Worm (Caenorhabditis elegans) whole organism, L4 larva: Measurements from ENCODE around the gene F53A3.1.
A peak's percentile ranks its signal among the peaks of the same experiment; 100 is the strongest.

Source experiments
- F26F4.8 ChIP-seq: fragments of 200-800 bp; sonication (Bioruptor generic); conservative IDR thresholded peaks from 2 replicates; pipeline ENCODE4 v1.3.6; 2022; ENCODE audit warnings: missing genetic modification characterization, missing compliant biosample characterization
- F49E8.2 ChIP-seq: sonication (generic microtip); optimal IDR thresholded peaks from 2 replicates; lab custom pipeline; 2016; ENCODE audit warnings: missing compliant biosample characterization, mild to moderate bottlenecking, missing genetic modification characterization, borderline replicate concordance
- R02D3.7 ChIP-seq: fragments of 150-350 bp; sonication (generic microtip); optimal IDR thresholded peaks from 3 replicates; lab custom pipeline; 2014; ENCODE audit warnings: missing biosample characterization, missing genetic modification characterization
- T20F7.1 ChIP-seq: fragments of 200-800 bp; sonication (Bioruptor generic); optimal IDR thresholded peaks from 2 replicates; lab custom pipeline; 2018; ENCODE audit warnings: mild to moderate bottlenecking, missing genetic modification characterization, missing compliant biosample characterization
- T26A8.4 ChIP-seq: fragments of 200-800 bp; sonication (Bioruptor generic); IDR thresholded peaks from 2 replicates; pipeline ENCODE4 v1.3.6; 2022; ENCODE audit warnings: missing genetic modification characterization, missing compliant biosample characterization
- Y105C5A.15 ChIP-seq: fragments of 200-800 bp; sonication (Bioruptor generic); IDR thresholded peaks from 2 replicates; pipeline ENCODE4 v1.3.6; 2022; ENCODE audit warnings: missing genetic modification characterization, missing compliant biosample characterization
- ZK546.5 ChIP-seq, 2 experiments: sonication (generic microtip); optimal IDR thresholded peaks; 2 replicates each; lab custom pipeline; 2017; ENCODE audit warnings: missing biosample characterization in 2 of 2, missing genetic modification characterization in 2 of 2
- aha-1 ChIP-seq: fragments of 150-350 bp; peaks from one replicate; lab custom pipeline; 2014; ENCODE audit warnings: missing biosample characterization, missing genetic modification characterization
- aly-2 ChIP-seq: sonication (generic microtip); optimal IDR thresholded peaks from 2 replicates; lab custom pipeline; 2018; ENCODE audit warnings: missing biosample characterization, missing genetic modification characterization
- arid-1 ChIP-seq: fragments of 200-800 bp; sonication (Bioruptor generic); conservative IDR thresholded peaks from 2 replicates; pipeline ENCODE4 v1.3.6; 2022; ENCODE audit warnings: missing genetic modification reagents, missing genetic modification characterization, missing compliant biosample characterization
- attf-4 ChIP-seq: sonication (generic microtip); optimal IDR thresholded peaks from 3 replicates; lab custom pipeline; 2017; ENCODE audit warnings: missing biosample characterization, missing genetic modification characterization
- ceh-20 ChIP-seq: fragments of 200-800 bp; sonication (Bioruptor generic); IDR thresholded peaks from 2 replicates; pipeline ENCODE4 v1.3.6; 2022; ENCODE audit warnings: missing genetic modification reagents, missing genetic modification characterization, missing compliant biosample characterization
- ceh-62 ChIP-seq: sonication (generic microtip); optimal IDR thresholded peaks from 2 replicates; lab custom pipeline; 2017; ENCODE audit warnings: missing biosample characterization, missing genetic modification characterization
- ctbp-1 ChIP-seq: fragments of 200-800 bp; sonication (Bioruptor generic); IDR thresholded peaks from 2 replicates; pipeline ENCODE4 v1.3.6; 2022; ENCODE audit warnings: missing genetic modification reagents, missing genetic modification characterization, missing compliant biosample characterization
- daf-16 ChIP-seq, 3 experiments: sonication (generic microtip); optimal IDR thresholded peaks; 2 replicates each; lab custom pipeline; 2016 to 2017; ENCODE audit warnings: missing genetic modification characterization in 3 of 3, missing genetic modification reagents in 3 of 3, mild to moderate bottlenecking in 2 of 3, missing compliant biosample characterization in 2 of 3, missing biosample characterization in 1 of 3, moderate library complexity in 1 of 3
- dmd-6 ChIP-seq: fragments of 200-800 bp; sonication (Bioruptor generic); IDR thresholded peaks from 2 replicates; pipeline ENCODE4 v1.3.6; 2022; ENCODE audit warnings: missing genetic modification reagents, missing genetic modification characterization, missing compliant biosample characterization
- duxl-1 ChIP-seq: sonication (generic microtip); optimal IDR thresholded peaks from 2 replicates; lab custom pipeline; 2016; ENCODE audit warnings: mild to moderate bottlenecking, missing genetic modification characterization, moderate library complexity, missing compliant biosample characterization; ENCODE audit not compliant: poor library complexity
- dve-1 ChIP-seq: sonication (generic microtip); optimal IDR thresholded peaks from 2 replicates; lab custom pipeline; 2017; ENCODE audit warnings: antibody characterized with exemption, mild to moderate bottlenecking, missing genetic modification characterization, missing compliant biosample characterization; ENCODE audit not compliant: insufficient read depth
- fkh-10 ChIP-seq: fragments of 150-350 bp; optimal IDR thresholded peaks from 2 replicates; lab custom pipeline; 2014; ENCODE audit warnings: missing biosample characterization, missing genetic modification reagents, missing genetic modification characterization
- fos-1 ChIP-seq: fragments of 150-350 bp; optimal IDR thresholded peaks from 2 replicates; lab custom pipeline; 2014; ENCODE audit warnings: missing biosample characterization, missing genetic modification characterization
- hlh-30 ChIP-seq: sonication (generic microtip); optimal IDR thresholded peaks from 2 replicates; lab custom pipeline; 2017; ENCODE audit warnings: antibody characterized with exemption, mild to moderate bottlenecking, missing genetic modification characterization, missing compliant biosample characterization; ENCODE audit not compliant: insufficient read depth
- hmg-1.1 ChIP-seq: fragments of 200-800 bp; sonication (Bioruptor generic); IDR thresholded peaks from 2 replicates; pipeline ENCODE4 v1.3.6; 2022; ENCODE audit warnings: missing genetic modification reagents, missing genetic modification characterization, missing compliant biosample characterization
- jun-1 ChIP-seq: fragments of 150-350 bp; optimal IDR thresholded peaks from 2 replicates; lab custom pipeline; 2014; ENCODE audit warnings: missing biosample characterization, missing genetic modification reagents, missing genetic modification characterization
- lim-7 ChIP-seq: fragments of 200-800 bp; sonication (Bioruptor generic); IDR thresholded peaks from 2 replicates; pipeline ENCODE4 v1.3.6; 2022; ENCODE audit warnings: missing genetic modification characterization, missing compliant biosample characterization
- lin-1 ChIP-seq: fragments of 200-800 bp; sonication (Bioruptor generic); IDR thresholded peaks from 2 replicates; pipeline ENCODE4 v1.3.6; 2022; ENCODE audit warnings: missing genetic modification reagents, missing genetic modification characterization, missing compliant biosample characterization
- lin-13 ChIP-seq: fragments of 150-350 bp; optimal IDR thresholded peaks from 2 replicates; lab custom pipeline; 2014; ENCODE audit warnings: missing biosample characterization, missing genetic modification reagents, missing genetic modification characterization
- lin-15B ChIP-seq: fragments of 150-350 bp; sonication (generic microtip); optimal IDR thresholded peaks from 3 replicates; lab custom pipeline; 2014; ENCODE audit warnings: missing biosample characterization, missing genetic modification characterization
- lin-29 ChIP-seq: fragments of 200-800 bp; sonication (Bioruptor generic); IDR thresholded peaks from 2 replicates; pipeline ENCODE4 v1.3.6; 2022; ENCODE audit warnings: missing genetic modification reagents, missing genetic modification characterization, missing compliant biosample characterization
- lin-38 ChIP-seq: fragments of 200-800 bp; sonication (Bioruptor generic); IDR thresholded peaks from 2 replicates; pipeline ENCODE4 v1.3.6; 2022; ENCODE audit warnings: missing genetic modification reagents, missing genetic modification characterization, missing compliant biosample characterization
- lir-3 ChIP-seq: sonication (generic microtip); optimal IDR thresholded peaks from 2 replicates; lab custom pipeline; 2016; ENCODE audit warnings: mild to moderate bottlenecking, missing genetic modification characterization, missing compliant biosample characterization
- lsy-2 ChIP-seq, 2 experiments: fragments of 150-350 bp in 1 of 2; sonication (generic microtip) in 1 of 2; optimal IDR thresholded peaks; 2 replicates each; lab custom pipeline; 2014 to 2017; ENCODE audit warnings: missing biosample characterization in 2 of 2, missing genetic modification characterization in 2 of 2
- mdt-29 ChIP-seq: fragments of 200-800 bp; sonication (Bioruptor generic); IDR thresholded peaks from 2 replicates; pipeline ENCODE4 v1.3.6; 2022; ENCODE audit warnings: missing genetic modification reagents, missing genetic modification characterization, missing compliant biosample characterization
- nhr-102 ChIP-seq: sonication (generic microtip); optimal IDR thresholded peaks from 2 replicates; lab custom pipeline; 2016; ENCODE audit warnings: mild to moderate bottlenecking, missing genetic modification characterization, moderate library complexity, missing compliant biosample characterization
- nhr-11 ChIP-seq: fragments of 150-350 bp; optimal IDR thresholded peaks from 2 replicates; lab custom pipeline; 2014; ENCODE audit warnings: missing biosample characterization, missing genetic modification characterization
- nhr-111 ChIP-seq: fragments of 200-800 bp; sonication (Bioruptor generic); optimal IDR thresholded peaks from 2 replicates; lab custom pipeline; 2018; ENCODE audit warnings: mild to moderate bottlenecking, missing genetic modification characterization, missing compliant biosample characterization
- nhr-25 ChIP-seq: sonication (generic microtip); optimal IDR thresholded peaks from 2 replicates; lab custom pipeline; 2017; ENCODE audit warnings: missing genetic modification characterization, mild to moderate bottlenecking, missing compliant biosample characterization, antibody characterized with exemption, moderate library complexity, borderline replicate concordance; ENCODE audit not compliant: insufficient read depth
- nhr-28 ChIP-seq: fragments of 150-350 bp; optimal IDR thresholded peaks from 2 replicates; lab custom pipeline; 2014; ENCODE audit warnings: missing biosample characterization, missing genetic modification characterization
- nhr-6 ChIP-seq: fragments of 150-350 bp; optimal IDR thresholded peaks from 2 replicates; lab custom pipeline; 2014; ENCODE audit warnings: missing biosample characterization, missing genetic modification characterization
- nhr-76 ChIP-seq: fragments of 150-350 bp; optimal IDR thresholded peaks from 2 replicates; lab custom pipeline; 2014; ENCODE audit warnings: missing biosample characterization, missing genetic modification characterization
- pha-4 ChIP-seq, 2 experiments: fragments of 150-350 bp in 1 of 2; fragments of 200-800 bp in 1 of 2; sonication (Bioruptor generic) in 1 of 2; IDR thresholded peaks in 1 of 2; optimal IDR thresholded peaks in 1 of 2; 2 replicates each; pipeline versions ENCODE4 v1.3.6 to Lab custom; 2014 to 2022; ENCODE audit warnings: missing genetic modification characterization in 2 of 2, missing genetic modification reagents in 2 of 2, missing biosample characterization in 1 of 2, missing compliant biosample characterization in 1 of 2
- rbr-2 ChIP-seq: sonication (generic microtip); optimal IDR thresholded peaks from 2 replicates; lab custom pipeline; 2016; ENCODE audit warnings: missing genotype, missing genetic modification characterization, missing compliant biosample characterization
- snpc-4 ChIP-seq: fragments of 150-350 bp; optimal IDR thresholded peaks from 2 replicates; lab custom pipeline; 2014; ENCODE audit warnings: missing biosample characterization, missing genetic modification characterization
- unc-130 ChIP-seq: sonication (generic microtip); optimal IDR thresholded peaks from 2 replicates; lab custom pipeline; 2016; ENCODE audit warnings: missing genetic modification reagents, missing genetic modification characterization, missing compliant biosample characterization
- unc-62 ChIP-seq, 3 experiments: fragments of 150-350 bp in 1 of 3; sonication (generic microtip); optimal IDR thresholded peaks in 2 of 3; peaks in 1 of 3; 1 replicate in 1 of 3; 2 replicates in 2 of 3; lab custom pipeline; 2014 to 2017; ENCODE audit warnings: missing biosample characterization in 3 of 3, missing genetic modification characterization in 3 of 3, missing genetic modification reagents in 3 of 3, missing genotype in 1 of 3
- zag-1 ChIP-seq: fragments of 150-350 bp; optimal IDR thresholded peaks from 2 replicates; lab custom pipeline; 2014; ENCODE audit warnings: missing biosample characterization, missing genetic modification characterization
- zfp-3 ChIP-seq: fragments of 200-800 bp; sonication (Bioruptor generic); conservative IDR thresholded peaks from 2 replicates; pipeline ENCODE4 v1.3.6; 2022; ENCODE audit warnings: missing genetic modification reagents, missing genetic modification characterization, missing compliant biosample characterization
- zip-11 ChIP-seq: fragments of 200-800 bp; sonication (Bioruptor generic); IDR thresholded peaks from 2 replicates; pipeline ENCODE4 v1.3.6; 2022; ENCODE audit warnings: missing genetic modification characterization, missing compliant biosample characterization
- zip-2 ChIP-seq: fragments of 150-350 bp; optimal IDR thresholded peaks from 2 replicates; lab custom pipeline; 2014; ENCODE audit warnings: missing biosample characterization, missing genetic modification characterization

The F53A3.1 gene

ce11 chrIII:1951388-1951787 is 8.0 kb upstream of the F53A3.1 start, which contains the start of gene F53A3.7 (continued):
- TF ChIP-seq zip-2 (tag; lab: Kevin White, UChicago) (no peak), lir-3 (tag; lab: Kevin White, UChicago) (no peak), lin-38 (peak; percentile 67), arid-1 (GFP tag; lab: Robert Waterston, UW) (no peak), ZK546.5 (tag; optimal IDR thresholded peaks at IDR 0.05; lab: Kevin White, UChicago) (no peak), nhr-102 (tag; lab: Kevin White, UChicago) (peak; percentile 25), fos-1 (tag; lab: Kevin White, UChicago) (no peak), nhr-111 (GFP tag; lab: Kevin White, UChicago) (peak; percentile 60), F49E8.2 (peak; percentile 30)

ce11 chrIII:1950236-1950635 is 6.8 kb upstream of the F53A3.1 start, which contains the start of the genes polh-1 and rps-22:
TSS of gene polh-1 (minus strand) at chrIII:1950269.
TSS of gene rps-22 (plus strand) at chrIII:1950535.
- TF ChIP-seq nhr-25 (tag; lab: Kevin White, UChicago): peak; percentile 92
- no peak for TF ChIP-seq F49E8.2
- peak; percentile 58; the same call in 1 of the 2 replicates for TF ChIP-seq dmd-6 (GFP tag; lab: Robert Waterston, UW)
- peak; percentile 64 for TF ChIP-seq T26A8.4 (GFP tag; lab: Robert Waterston, UW)
- TF ChIP-seq nhr-28: peak; percentile 87
- no peak for TF ChIP-seq F26F4.8
- TF ChIP-seq nhr-102 (tag; lab: Kevin White, UChicago): no peak
- TF ChIP-seq lsy-2 (tag; optimal IDR thresholded peaks at IDR 0.05; lab: Kevin White, UChicago): peak; percentile 73 to 96
- TF ChIP-seq zfp-3: no peak
- 0 out of 2 replicates have a peak, but pooled peaks have one; percentile 25 for TF ChIP-seq ctbp-1
- TF ChIP-seq lin-13 (GFP tag; lab: Kevin White, UChicago): peak; percentile 95
- TF ChIP-seq mdt-29 (GFP tag; lab: Robert Waterston, UW): no peak
- TF ChIP-seq daf-16 (GFP tag; optimal IDR thresholded peaks at IDR 0.05; lab: Kevin White, UChicago): no peak
- TF ChIP-seq daf-16 (tag; optimal IDR thresholded peaks at IDR 0.05; lab: Kevin White, UChicago): peak; percentile 51
- no peak for TF ChIP-seq lin-29 (GFP tag; lab: Robert Waterston, UW)
- TF ChIP-seq ceh-20 (GFP tag; lab: Robert Waterston, UW): 0 out of 2 replicates have a peak, but pooled peaks have one; percentile 26
- peak; percentile 12 for TF ChIP-seq duxl-1 (tag; lab: Kevin White, UChicago)
- no peak for TF ChIP-seq Y105C5A.15 (GFP tag; lab: Robert Waterston, UW)
- no peak for TF ChIP-seq attf-4 (tag; lab: Kevin White, UChicago)
- TF ChIP-seq lin-1 (GFP tag; lab: Robert Waterston, UW): peak; percentile 54; the same call in 1 of the 2 replicates
- TF ChIP-seq dve-1: peak; percentile 92
- peak; percentile 15 for TF ChIP-seq unc-130 (GFP tag; lab: Kevin White, UChicago)
- TF ChIP-seq hlh-30: peak; percentile 87
- TF ChIP-seq aly-2 (tag; lab: Kevin White, UChicago): no peak
- TF ChIP-seq snpc-4: no peak
- TF ChIP-seq unc-62 (GFP tag; optimal IDR thresholded peaks at IDR 0.05 in 1 of 2; lab: Kevin White, UChicago): peak in 1 of 2 experiments; percentile 54
- no peak for TF ChIP-seq unc-62 (tag; optimal IDR thresholded peaks at IDR 0.05; lab: Kevin White, UChicago)
- TF ChIP-seq lim-7 (GFP tag; lab: Robert Waterston, UW): no peak
- peak; percentile 66 for TF ChIP-seq fkh-10
- peak; percentile 96 for TF ChIP-seq nhr-6 (tag; lab: Kevin White, UChicago)
- no peak for TF ChIP-seq zip-11 (GFP tag; lab: Robert Waterston, UW)
- peak; percentile 80 for TF ChIP-seq rbr-2
- peak; percentile 67 for TF ChIP-seq aha-1 (tag; lab: Kevin White, UChicago)
- TF ChIP-seq pha-4 (GFP tag; IDR thresholded peaks at IDR 0.05; lab: Robert Waterston, UW): peak; percentile 35; the same call in 1 of the 2 replicates
- TF ChIP-seq pha-4 (tag; optimal IDR thresholded peaks at IDR 0.05; lab: Kevin White, UChicago): peak; percentile 74
- peak; percentile 89 for TF ChIP-seq T20F7.1 (GFP tag; lab: Kevin White, UChicago)
- TF ChIP-seq nhr-11 (tag; lab: Kevin White, UChicago): peak; percentile 85
- TF ChIP-seq zag-1: no peak
- no peak for TF ChIP-seq R02D3.7 (tag; lab: Kevin White, UChicago)
- TF ChIP-seq nhr-76 (tag; lab: Kevin White, UChicago): no peak
- TF ChIP-seq ceh-62 (tag; lab: Kevin White, UChicago): no peak
- peak; percentile 86 for TF ChIP-seq hmg-1.1
- TF ChIP-seq lin-15B: peak; percentile 68
- TF ChIP-seq jun-1 (tag; lab: Kevin White, UChicago): no peak
